Worm (Caenorhabditis elegans): ENCODE results near the gene sdz-33.

The sdz-33 gene

DNA sequence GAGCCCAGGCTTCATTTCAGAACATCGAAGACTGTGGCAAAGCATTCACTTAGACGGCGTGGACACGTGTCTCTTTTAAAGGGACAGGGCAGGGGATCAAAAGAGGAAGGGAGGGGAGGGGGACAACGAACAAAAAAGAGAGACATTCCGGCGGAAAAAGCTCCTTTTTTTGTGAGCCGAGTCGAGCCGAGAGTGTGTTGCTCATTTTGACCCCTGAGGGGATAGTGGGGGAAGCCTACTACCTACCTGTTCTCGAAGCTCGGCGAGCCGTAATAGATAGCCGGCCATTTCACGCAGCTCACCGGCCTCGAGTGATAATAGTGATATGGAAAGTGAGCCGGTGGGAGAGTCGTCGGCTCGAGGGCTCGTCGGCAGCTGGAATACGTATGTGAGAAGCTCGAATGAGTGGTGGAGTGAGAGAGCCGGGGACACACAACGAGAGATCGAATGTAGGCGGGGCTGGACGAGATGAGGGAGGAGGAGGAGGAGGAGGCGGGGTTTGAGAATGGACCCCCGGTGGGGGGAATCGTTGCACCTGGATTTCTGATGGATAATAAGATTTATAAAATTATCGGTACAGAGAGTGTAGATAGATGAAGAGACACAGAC, 29.5 kb downstream of the sdz-33 start:
- peak; percentile 75 for TF ChIP-seq ama-1 (optimal IDR thresholded peaks at IDR 0.05)
- TF ChIP-seq ZK546.5 (tag; optimal IDR thresholded peaks at IDR 0.05) = no peak
- no peak for TF ChIP-seq eor-1 (tag; optimal IDR thresholded peaks at IDR 0.05)
- TF ChIP-seq nfya-1 (tag; optimal IDR thresholded peaks at IDR 0.05; ENCODE audit: insufficient read depth) = peak; percentile 38

- peak; percentile 46 for TF ChIP-seq nfya-1 (tag; optimal IDR thresholded peaks at IDR 0.05; ENCODE audit: insufficient read depth)
- no peak for TF ChIP-seq hmg-11 (tag; optimal IDR thresholded peaks at IDR 0.05)
- no peak for TF ChIP-seq nhr-12 (tag; optimal IDR thresholded peaks at IDR 0.05)
- no peak for TF ChIP-seq skn-1 (tag; optimal IDR thresholded peaks at IDR 0.05)
- TF ChIP-seq R02D3.7 (tag; optimal IDR thresholded peaks at IDR 0.05) = no peak
- TF ChIP-seq egl-5 (tag; optimal IDR thresholded peaks at IDR 0.05) = peak; percentile 28
- no peak for TF ChIP-seq ceh-28 (tag; optimal IDR thresholded peaks at IDR 0.05)
- TF ChIP-seq nhr-23 (tag; optimal IDR thresholded peaks at IDR 0.05) = no peak
Measured at ce11 chrIII:11937911-11938310, 30.6 kb downstream of the sdz-33 start.

DNA sequence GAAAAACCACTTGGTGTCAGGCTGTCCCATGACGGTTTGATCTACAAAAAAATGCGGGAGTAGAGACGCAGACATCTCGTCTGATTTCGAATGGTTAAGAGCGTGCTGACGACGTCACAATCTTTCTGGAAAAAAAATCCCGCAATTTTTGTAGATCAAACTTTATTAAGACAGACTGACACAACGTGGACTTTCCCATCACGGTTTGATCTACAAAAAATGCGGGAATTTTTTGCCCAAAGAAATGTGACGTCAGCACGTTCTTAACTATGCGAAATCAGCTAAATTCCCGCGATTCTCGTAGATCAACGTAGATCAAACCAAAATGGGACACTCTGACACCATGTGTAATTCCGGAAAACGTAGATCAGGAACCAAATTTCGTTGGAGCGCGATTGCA, 31.2 kb downstream of the sdz-33 start:
- TF ChIP-seq elt-2 (tag; optimal IDR thresholded peaks at IDR 0.05) (no peak), fkh-2 (tag; optimal IDR thresholded peaks at IDR 0.05) (no peak), elt-3 (tag; optimal IDR thresholded peaks at IDR 0.05) (no peak), nhr-12 (tag; optimal IDR thresholded peaks at IDR 0.05) (no peak), ama-1 (optimal IDR thresholded peaks at IDR 0.05) (no peak), unc-62 (GFP tag; optimal IDR thresholded peaks at IDR 0.05) (no peak), fos-1 (tag; optimal IDR thresholded peaks at IDR 0.05) (no peak), nhr-76 (tag; optimal IDR thresholded peaks at IDR 0.05) (no peak), lsy-12 (tag; optimal IDR thresholded peaks at IDR 0.05) (no peak), nhr-23 (tag; optimal IDR thresholded peaks at IDR 0.05) (no peak)

- no peak for TF ChIP-seq elt-2 (tag; optimal IDR thresholded peaks at IDR 0.05)
- TF ChIP-seq lin-15B (tag; optimal IDR thresholded peaks at IDR 0.05) = peak; percentile 10
- peak; percentile 56 for TF ChIP-seq nfya-1 (tag; optimal IDR thresholded peaks at IDR 0.05; ENCODE audit: insufficient read depth)
Measured at ce11 chrIII:11942664-11943063, 35.4 kb downstream of the sdz-33 start.

DNA sequence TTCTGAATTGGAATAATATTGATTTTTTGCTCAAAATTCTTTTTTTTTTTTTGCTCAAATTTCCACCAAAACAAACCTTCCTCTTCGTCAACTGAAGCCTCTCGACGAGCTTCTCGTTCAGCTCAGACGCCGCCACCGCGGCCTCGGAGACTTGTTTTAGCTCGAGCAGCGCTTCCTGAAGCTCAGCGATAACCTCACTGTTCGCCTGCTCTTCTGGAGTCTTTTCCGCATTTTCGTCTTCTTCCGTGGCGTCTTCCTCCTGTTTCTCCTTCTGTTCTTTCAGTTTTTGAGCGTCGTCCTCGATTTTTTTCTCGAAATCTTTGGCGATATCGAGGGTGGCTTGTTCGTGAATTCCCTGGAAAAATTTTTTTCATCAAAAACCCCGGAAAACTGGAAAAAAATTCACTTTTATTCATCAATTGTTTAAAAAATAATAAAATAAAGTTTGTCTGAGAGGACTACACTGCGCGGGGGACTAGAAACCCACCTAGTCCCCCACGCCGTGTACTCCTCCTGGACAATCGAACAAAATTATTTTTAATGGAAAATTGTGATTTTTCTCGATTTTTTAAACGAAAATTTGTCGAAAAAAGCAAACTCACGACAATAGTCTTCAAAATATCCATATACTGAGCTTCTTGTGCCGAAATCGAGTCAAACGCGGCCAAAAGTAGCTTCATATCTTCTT, 38.9 kb downstream of the sdz-33 start:
- TF ChIP-seq pha-4 (tag; optimal IDR thresholded peaks at IDR 0.05) (peak; percentile 72), fos-1 (tag; optimal IDR thresholded peaks at IDR 0.05) (no peak), lin-39 (tag; optimal IDR thresholded peaks at IDR 0.05) (peak; percentile 63), tbx-2 (tag; optimal IDR thresholded peaks at IDR 0.05) (peak; percentile 63), fkh-10 (GFP tag; optimal IDR thresholded peaks at IDR 0.05) (peak; percentile 84), snpc-4 (tag; optimal IDR thresholded peaks at IDR 0.05) (peak; percentile 77), unc-62 (GFP tag; optimal IDR thresholded peaks at IDR 0.05) (no peak), nfya-1 (tag; optimal IDR thresholded peaks at IDR 0.05; ENCODE audit: insufficient read depth) (peak; percentile 95), ama-1 (optimal IDR thresholded peaks at IDR 0.05) (peak; percentile 6), nhr-23 (tag; optimal IDR thresholded peaks at IDR 0.05) (peak; percentile 86), nhr-43 (tag; optimal IDR thresholded peaks at IDR 0.05; ENCODE audit: poor library complexity, severe bottlenecking) (peak; percentile 96), lin-15B (tag; optimal IDR thresholded peaks at IDR 0.05) (peak; percentile 90), ceh-82 (tag; optimal IDR thresholded peaks at IDR 0.05) (peak; percentile 17), R02D3.7 (tag; optimal IDR thresholded peaks at IDR 0.05) (peak; percentile 40), aly-2 (tag; optimal IDR thresholded peaks at IDR 0.05) (no peak), lsy-12 (tag; optimal IDR thresholded peaks at IDR 0.05) (peak; percentile 88), skn-1 (tag; optimal IDR thresholded peaks at IDR 0.05) (peak; percentile 41), hmg-11 (tag; optimal IDR thresholded peaks at IDR 0.05) (peak; percentile 65), ztf-11 (tag; optimal IDR thresholded peaks at IDR 0.05) (no peak), ztf-4 (tag; optimal IDR thresholded peaks at IDR 0.05) (no peak), eor-1 (tag; optimal IDR thresholded peaks at IDR 0.05) (peak in 1 of 2 experiments; percentile 74), nhr-25 (tag; optimal IDR thresholded peaks at IDR 0.05) (peak; percentile 46), unc-39 (tag; optimal IDR thresholded peaks at IDR 0.05) (no peak)
